Worm (Caenorhabditis elegans) whole organism, young adult: ENCODE measurements around the gene T16G1.6.

ENCODE experiments used
- B0019.2 ChIP-seq: fragments of 200-800 bp; sonication (Bioruptor generic); conservative IDR thresholded peaks from 2 replicates; pipeline ENCODE4 v1.3.6; 2022; ENCODE audit warnings: missing genetic modification reagents, missing genetic modification characterization, missing compliant biosample characterization
- B0035.1 ChIP-seq: sonication (generic microtip); optimal IDR thresholded peaks from 2 replicates; lab custom pipeline; 2016; ENCODE audit warnings: missing genetic modification characterization, mild to moderate bottlenecking, missing compliant biosample characterization, missing genotype, missing genetic modification reagents
- F22D6.2 ChIP-seq: sonication (generic microtip); optimal IDR thresholded peaks from 2 replicates; lab custom pipeline; 2016; ENCODE audit warnings: mild to moderate bottlenecking, missing genetic modification characterization, missing compliant biosample characterization
- F39B2.1 ChIP-seq: fragments of 200-800 bp; sonication (Bioruptor generic); IDR thresholded peaks from 2 replicates; pipeline ENCODE4 v1.3.6; 2022; ENCODE audit warnings: missing genetic modification reagents, missing genetic modification characterization, missing compliant biosample characterization
- F57A8.1 ChIP-seq: fragments of 200-800 bp; sonication (Bioruptor generic); optimal IDR thresholded peaks from 2 replicates; lab custom pipeline; 2018; ENCODE audit warnings: mild to moderate bottlenecking, missing genetic modification characterization, moderate library complexity, missing compliant biosample characterization
- T07F8.4 ChIP-seq: sonication (generic microtip); optimal IDR thresholded peaks from 2 replicates; lab custom pipeline; 2016; ENCODE audit warnings: mild to moderate bottlenecking, missing genetic modification characterization, moderate library complexity, missing compliant biosample characterization
- Y56A3A.18 ChIP-seq: fragments of 200-800 bp; sonication (Bioruptor generic); IDR thresholded peaks from 2 replicates; pipeline ENCODE4 v1.3.6; 2022; ENCODE audit warnings: missing genetic modification reagents, missing genetic modification characterization, missing compliant biosample characterization
- ZK185.1 ChIP-seq: sonication (generic microtip); optimal IDR thresholded peaks from 2 replicates; lab custom pipeline; 2016; ENCODE audit warnings: mild to moderate bottlenecking, missing genetic modification characterization, missing compliant biosample characterization; ENCODE audit not compliant: poor library complexity, severe bottlenecking
- cebp-1 ChIP-seq, 2 experiments: fragments of 200-800 bp in 1 of 2; sonication (Bioruptor generic) in 1 of 2; sonication (generic microtip) in 1 of 2; IDR thresholded peaks in 1 of 2; optimal IDR thresholded peaks in 1 of 2; 2 replicates each; pipeline versions ENCODE4 v1.3.6 to Lab custom; 2017 to 2022; ENCODE audit warnings: missing compliant biosample characterization in 2 of 2, missing genetic modification characterization in 2 of 2, mild to moderate bottlenecking in 1 of 2, missing genetic modification reagents in 1 of 2, moderate library complexity in 1 of 2
- ceh-100 ChIP-seq: fragments of 200-800 bp; sonication (Bioruptor generic); IDR thresholded peaks from 2 replicates; pipeline ENCODE4 v1.3.6; 2022; ENCODE audit warnings: missing genetic modification reagents, missing genetic modification characterization, missing compliant biosample characterization
- chd-7 ChIP-seq: sonication (generic microtip); optimal IDR thresholded peaks from 2 replicates; lab custom pipeline; 2016; ENCODE audit warnings: mild to moderate bottlenecking, missing genetic modification characterization, moderate library complexity, missing compliant biosample characterization
- die-1 ChIP-seq: sonication (generic microtip); optimal IDR thresholded peaks from 2 replicates; lab custom pipeline; 2016; ENCODE audit warnings: missing genotype, mild to moderate bottlenecking, missing genetic modification characterization, missing compliant biosample characterization
- dox-1 ChIP-seq: fragments of 200-800 bp; sonication (Bioruptor generic); IDR thresholded peaks from 2 replicates; pipeline ENCODE4 v1.3.6; 2022; ENCODE audit warnings: missing genetic modification reagents, missing genetic modification characterization, missing compliant biosample characterization
- egl-18 ChIP-seq: fragments of 200-800 bp; sonication (Bioruptor generic); IDR thresholded peaks from 2 replicates; pipeline ENCODE4 v1.3.6; 2022; ENCODE audit warnings: missing genetic modification reagents, missing genetic modification characterization, missing compliant biosample characterization
- egl-44 ChIP-seq: fragments of 200-800 bp; sonication (Bioruptor generic); IDR thresholded peaks from 2 replicates; pipeline ENCODE4 v1.3.6; 2022; ENCODE audit warnings: missing genetic modification reagents, missing genetic modification characterization, missing compliant biosample characterization
- egrh-3 ChIP-seq: fragments of 200-800 bp; sonication (Bioruptor generic); IDR thresholded peaks from 2 replicates; pipeline ENCODE4 v1.3.6; 2022; ENCODE audit warnings: missing genetic modification reagents, missing genetic modification characterization, missing compliant biosample characterization
- ets-4 ChIP-seq: fragments of 200-800 bp; sonication (Bioruptor generic); optimal IDR thresholded peaks from 2 replicates; lab custom pipeline; 2018; ENCODE audit warnings: mild to moderate bottlenecking, missing genetic modification characterization, missing compliant biosample characterization
- fkh-3 ChIP-seq: sonication (generic microtip); optimal IDR thresholded peaks from 2 replicates; lab custom pipeline; 2016; ENCODE audit warnings: mild to moderate bottlenecking, missing genetic modification characterization, missing compliant biosample characterization
- mcd-1 ChIP-seq: fragments of 200-800 bp; sonication (Bioruptor generic); IDR thresholded peaks from 2 replicates; pipeline ENCODE4 v1.3.6; 2022; ENCODE audit warnings: missing genetic modification reagents, missing genetic modification characterization, missing compliant biosample characterization
- mes-4 ChIP-seq: sonication (generic microtip); optimal IDR thresholded peaks from 2 replicates; lab custom pipeline; 2016; ENCODE audit warnings: missing genotype, missing genetic modification characterization, missing compliant biosample characterization
- nfya-1 ChIP-seq: sonication (generic microtip); optimal IDR thresholded peaks from 2 replicates; lab custom pipeline; 2017; ENCODE audit warnings: antibody characterized with exemption, missing compliant biosample characterization, missing genetic modification characterization, borderline replicate concordance; ENCODE audit not compliant: insufficient read depth
- nhr-120 ChIP-seq: fragments of 200-800 bp; sonication (Bioruptor generic); IDR thresholded peaks from 2 replicates; pipeline ENCODE4 v1.3.6; 2022; ENCODE audit warnings: missing genetic modification characterization, missing compliant biosample characterization
- nhr-80 ChIP-seq: sonication (generic microtip); optimal IDR thresholded peaks from 2 replicates; lab custom pipeline; 2016; ENCODE audit warnings: missing genetic modification characterization, missing compliant biosample characterization
- nhr-90 ChIP-seq: sonication (generic microtip); optimal IDR thresholded peaks from 2 replicates; lab custom pipeline; 2016; ENCODE audit warnings: missing genotype, mild to moderate bottlenecking, missing genetic modification characterization, missing compliant biosample characterization
- pbrm-1 ChIP-seq: fragments of 200-800 bp; sonication (Bioruptor generic); IDR thresholded peaks from 2 replicates; pipeline ENCODE4 v1.3.6; 2022; ENCODE audit warnings: missing genetic modification reagents, missing genetic modification characterization, missing compliant biosample characterization
- sea-2 ChIP-seq: fragments of 200-800 bp; sonication (Bioruptor generic); IDR thresholded peaks from 2 replicates; pipeline ENCODE4 v1.3.6; 2022; ENCODE audit warnings: missing genetic modification characterization, missing compliant biosample characterization
- sptf-2 ChIP-seq: fragments of 200-800 bp; sonication (Bioruptor generic); optimal IDR thresholded peaks from 2 replicates; lab custom pipeline; 2018; ENCODE audit warnings: mild to moderate bottlenecking, missing genetic modification characterization, missing compliant biosample characterization
- tbp1 ChIP-seq: fragments of 200-800 bp; sonication (Bioruptor generic); optimal IDR thresholded peaks from 2 replicates; lab custom pipeline; 2018; ENCODE audit warnings: mild to moderate bottlenecking, missing genetic modification characterization, missing compliant biosample characterization
- unc-62 ChIP-seq: fragments of 150-350 bp; optimal IDR thresholded peaks from 2 replicates; lab custom pipeline; 2014; ENCODE audit warnings: missing biosample characterization, missing genetic modification reagents, missing genetic modification characterization
- ztf-18 ChIP-seq: sonication (generic microtip); optimal IDR thresholded peaks from 2 replicates; lab custom pipeline; 2016; ENCODE audit warnings: missing genotype, mild to moderate bottlenecking, missing genetic modification characterization, missing compliant biosample characterization
- ztf-22 ChIP-seq: fragments of 200-800 bp; sonication (Bioruptor generic); optimal IDR thresholded peaks from 2 replicates; lab custom pipeline; 2018; ENCODE audit warnings: mild to moderate bottlenecking, missing genetic modification characterization, moderate library complexity, missing compliant biosample characterization
- ztf-25 ChIP-seq: fragments of 200-800 bp; sonication (Bioruptor generic); IDR thresholded peaks from 2 replicates; pipeline ENCODE4 v1.3.6; 2022; ENCODE audit warnings: missing genetic modification reagents, missing genetic modification characterization, missing compliant biosample characterization
- ztf-26 ChIP-seq: sonication (generic microtip); optimal IDR thresholded peaks from 2 replicates; lab custom pipeline; 2017; ENCODE audit warnings: missing genetic modification characterization, missing compliant biosample characterization

Gene T16G1.6

ce11 chrV:12924128-12924527, 12.8 kb downstream of the T16G1.6 start, which contains the start of gene pqn-67:
Gene pqn-67, plus strand, starts transcription at chrV:12924428.
- TF ChIP-seq ets-4 (GFP tag; lab: Kevin White, UChicago) (no peak), ZK185.1 (tag; lab: Kevin White, UChicago) (no peak), ztf-22 (GFP tag; lab: Kevin White, UChicago) (no peak), sea-2 (GFP tag; lab: Robert Waterston, UW) (no peak), pbrm-1 (no peak), F22D6.2 (no peak), sptf-2 (GFP tag; lab: Kevin White, UChicago) (no peak), nhr-120 (GFP tag; lab: Robert Waterston, UW) (no peak), tbp1 (GFP tag; lab: Kevin White, UChicago) (no peak), ztf-25 (GFP tag; lab: Robert Waterston, UW) (no peak), mcd-1 (GFP tag; lab: Robert Waterston, UW) (no peak), ztf-26 (tag; lab: Kevin White, UChicago) (no peak), B0019.2 (GFP tag; lab: Robert Waterston, UW) (no peak), egl-44 (no peak), F39B2.1 (no peak)

- TF ChIP-seq F57A8.1, result no peak
- TF ChIP-seq ztf-18 (tag; lab: Kevin White, UChicago), result no peak
- no peak for TF ChIP-seq unc-62 (GFP tag; lab: Kevin White, UChicago)
- TF ChIP-seq T07F8.4 (tag; lab: Kevin White, UChicago), result no peak
- no peak for TF ChIP-seq ztf-26 (tag; lab: Kevin White, UChicago)
- TF ChIP-seq Y56A3A.18 (GFP tag; lab: Robert Waterston, UW), result no peak
- no peak for TF ChIP-seq chd-7 (tag; lab: Kevin White, UChicago)
- no peak for TF ChIP-seq nfya-1 (tag; lab: Kevin White, UChicago)
- TF ChIP-seq B0035.1, result no peak
Measured at ce11 chrV:12922308-12922707, 14.7 kb downstream of the T16G1.6 start, which contains the start of gene dhrs-4. Gene dhrs-4, plus strand, starts transcription at chrV:12922608.

DNA sequence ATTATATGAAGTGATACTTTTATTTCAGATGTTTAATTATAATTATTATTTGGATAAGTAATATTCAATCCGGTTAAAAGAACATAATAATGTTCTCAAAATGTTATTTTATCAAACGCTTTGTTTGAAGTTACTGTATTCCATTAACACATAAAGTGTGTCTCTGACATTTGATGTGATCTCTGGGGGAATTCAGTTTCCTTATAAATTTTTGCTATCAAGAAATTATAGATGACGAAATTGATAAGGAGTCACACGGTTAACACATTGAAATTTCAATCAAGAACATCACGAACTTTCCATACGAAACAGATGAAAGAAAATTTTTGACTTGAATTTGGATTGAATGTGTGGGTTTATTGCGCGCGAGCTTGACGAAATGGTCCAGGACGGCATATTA, 15.3 kb downstream of the T16G1.6 start:
- TF ChIP-seq ceh-100 (GFP tag; lab: Robert Waterston, UW) (no peak), nhr-80 (tag; lab: Kevin White, UChicago) (peak; percentile 80), cebp-1 (GFP tag; IDR thresholded peaks at IDR 0.05; lab: Robert Waterston, UW) (peak; percentile 52; the same call in 1 of the 2 replicates), cebp-1 (tag; optimal IDR thresholded peaks at IDR 0.05; lab: Kevin White, UChicago) (peak; percentile 63)

- no peak for TF ChIP-seq F39B2.1
- TF ChIP-seq dox-1 (GFP tag; lab: Robert Waterston, UW), result no peak
- no peak for TF ChIP-seq egrh-3 (GFP tag; lab: Robert Waterston, UW)
- TF ChIP-seq fkh-3, result no peak
- TF ChIP-seq mes-4, result no peak
- no peak for TF ChIP-seq nhr-90 (tag; lab: Kevin White, UChicago)
- TF ChIP-seq egl-18, result no peak
- peak; percentile 35 for TF ChIP-seq nhr-80 (tag; lab: Kevin White, UChicago)
- no peak for TF ChIP-seq die-1 (tag; lab: Kevin White, UChicago)
Measured at ce11 chrV:12919705-12920104, 17.3 kb downstream of the T16G1.6 start, which contains the start of gene lipl-1. Gene lipl-1, plus strand, starts transcription at chrV:12919986.
